Worm (Caenorhabditis elegans) whole organism, L1 larva: Measurements from ENCODE around the gene lido-14.

Experiments used
- ceh-63 ChIP-seq: fragments of 200-800 bp; sonication (Bioruptor generic); optimal IDR thresholded peaks from 2 replicates; lab custom pipeline; 2018; ENCODE audit warnings: mild to moderate bottlenecking, missing genetic modification characterization, missing compliant biosample characterization
- fos-1 ChIP-seq: fragments of 150-350 bp; optimal IDR thresholded peaks from 2 replicates; lab custom pipeline; 2014; ENCODE audit warnings: missing biosample characterization, missing genetic modification characterization
- lin-39 ChIP-seq: fragments of 150-350 bp; optimal IDR thresholded peaks from 2 replicates; lab custom pipeline; 2014; ENCODE audit warnings: missing biosample characterization, missing genetic modification reagents, missing genetic modification characterization
- nhr-77 ChIP-seq: fragments of 150-350 bp; optimal IDR thresholded peaks from 2 replicates; lab custom pipeline; 2014; ENCODE audit warnings: missing biosample characterization, missing genetic modification characterization
- pqm-1 ChIP-seq: sonication (generic microtip); optimal IDR thresholded peaks from 3 replicates; lab custom pipeline; 2017; ENCODE audit warnings: missing biosample characterization, missing genetic modification characterization
- snpc-4 ChIP-seq: fragments of 150-350 bp; optimal IDR thresholded peaks from 2 replicates; lab custom pipeline; 2014; ENCODE audit warnings: missing biosample characterization, missing genetic modification characterization
- ztf-4 ChIP-seq: fragments of 150-350 bp; optimal IDR thresholded peaks from 2 replicates; lab custom pipeline; 2014; ENCODE audit warnings: missing biosample characterization, missing genetic modification characterization

DNA sequence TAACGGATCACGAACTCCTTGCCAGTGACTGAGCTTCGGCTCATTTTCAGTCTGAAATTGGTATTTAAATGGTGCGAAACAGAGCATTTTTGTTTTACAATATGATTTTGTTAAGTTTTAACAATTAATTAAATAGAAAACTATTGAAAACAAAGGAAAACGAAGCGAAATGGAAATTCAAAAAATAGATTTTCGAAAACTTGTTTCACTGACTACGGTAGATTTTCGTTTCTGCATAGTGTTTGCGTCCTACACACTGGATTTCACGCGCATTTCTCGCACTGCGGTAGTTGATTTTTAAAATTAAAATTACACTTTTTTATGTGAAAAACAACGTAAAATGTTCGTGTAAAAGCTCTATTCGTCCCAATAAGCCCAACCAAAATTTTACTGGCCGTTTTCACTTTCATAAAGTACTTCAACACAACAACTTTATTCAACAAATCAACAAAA lies 12.6 kb upstream of the lido-14 start, which contains the start of gene bath-30:
- no peak for TF ChIP-seq lin-39 (tag; lab: Kevin White, UChicago)
- no peak for TF ChIP-seq ztf-4 (tag; lab: Kevin White, UChicago)
- TF ChIP-seq fos-1: no peak
- no peak for TF ChIP-seq snpc-4 (tag; lab: Kevin White, UChicago)
- TF ChIP-seq ceh-63: no peak
- no peak for TF ChIP-seq pqm-1 (tag; lab: Kevin White, UChicago)
- TF ChIP-seq nhr-77 (tag; lab: Kevin White, UChicago): no peak
